In genomic region chr2L:7204172-7204482, dm6 we compare ENCODE assay signal across 1 fruit fly cellular context.
TF ChIP-seq lines count a peak whose summit lies in the region.

TSS of gene CG4502 (minus strand) at chr2L:7204264.

TF ChIP-seq in whole organism, embryonic, 481 proteins besides CTCF, POLR2A, EP300 and RAD21 (continued from another document):
- no peak for TF ChIP-seq CG18262 (tag; optimal IDR thresholded peaks at IDR 0.05; lab: Kevin White, UChicago)
- no peak for TF ChIP-seq Ada2b (GFP tag; IDR thresholded peaks at IDR 0.05; lab: Robert Waterston, UW)
- TF ChIP-seq CG8924 (tag; optimal IDR thresholded peaks at IDR 0.05; lab: Kevin White, UChicago), result peak; percentile 31
- TF ChIP-seq CG6689 (GFP tag; IDR thresholded peaks at IDR 0.05; lab: Robert Waterston, UW), result no peak
- TF ChIP-seq CG2116 (GFP tag; optimal IDR thresholded peaks at IDR 0.05; lab: Kevin White, UChicago), result peak; percentile 84
- peak; percentile 20 for TF ChIP-seq CG13424 (tag; optimal IDR thresholded peaks at IDR 0.05; lab: Kevin White, UChicago)
- no peak for TF ChIP-seq pan (optimal IDR thresholded peaks at IDR 0.05; lab: Kevin White, UChicago)
- no peak for TF ChIP-seq pan (GFP tag; optimal IDR thresholded peaks at IDR 0.05 in 1 of 2, IDR thresholded peaks at IDR 0.05 in 1 of 2)
- no peak for TF ChIP-seq lola (GFP tag; optimal IDR thresholded peaks at IDR 0.05; lab: Kevin White, UChicago)
TF ChIP-seq in whole organism, embryonic: peak in this region for 146.
